Worm (Caenorhabditis elegans): ENCODE data around the gene fbxb-84.

ce11 chrIII:159149-159548, 12.9 kb upstream of the fbxb-84 start:
- no peak for TF ChIP-seq pha-4 (tag; optimal IDR thresholded peaks at IDR 0.05)
- TF ChIP-seq ceh-82 (tag; optimal IDR thresholded peaks at IDR 0.05) = no peak
- no peak for TF ChIP-seq nhr-11 (tag; optimal IDR thresholded peaks at IDR 0.05)
- no peak for TF ChIP-seq elt-1 (tag; optimal IDR thresholded peaks at IDR 0.05)
- TF ChIP-seq daf-12 (tag; optimal IDR thresholded peaks at IDR 0.05) = no peak
- no peak for TF ChIP-seq aly-2 (tag; optimal IDR thresholded peaks at IDR 0.05)
- TF ChIP-seq nhr-12 (tag; optimal IDR thresholded peaks at IDR 0.05) = no peak
- no peak for TF ChIP-seq snpc-4 (tag; optimal IDR thresholded peaks at IDR 0.05)
- TF ChIP-seq mdl-1 (tag; optimal IDR thresholded peaks at IDR 0.05) = no peak
- TF ChIP-seq ama-1 (optimal IDR thresholded peaks at IDR 0.05) = no peak
- TF ChIP-seq pqm-1 (tag; optimal IDR thresholded peaks at IDR 0.05) = no peak

Data from whole organism, L3 larva.